Worm (Caenorhabditis elegans) whole organism, young adult: ENCODE data around the gene prde-1.
"Not testable (repeated sequence)": the region's sequence is repeated elsewhere in the genome, so short reads cannot be mapped to it uniquely, and the experiment has no call there.

ENCODE experiments used
- F57A8.1 ChIP-seq: fragments of 200-800 bp; sonication (Bioruptor generic); optimal IDR thresholded peaks from 2 replicates; lab custom pipeline; 2018; ENCODE audit warnings: mild to moderate bottlenecking, missing genetic modification characterization, moderate library complexity, missing compliant biosample characterization
- unc-62 ChIP-seq: fragments of 150-350 bp; optimal IDR thresholded peaks from 2 replicates; lab custom pipeline; 2014; ENCODE audit warnings: missing biosample characterization, missing genetic modification reagents, missing genetic modification characterization

DNA sequence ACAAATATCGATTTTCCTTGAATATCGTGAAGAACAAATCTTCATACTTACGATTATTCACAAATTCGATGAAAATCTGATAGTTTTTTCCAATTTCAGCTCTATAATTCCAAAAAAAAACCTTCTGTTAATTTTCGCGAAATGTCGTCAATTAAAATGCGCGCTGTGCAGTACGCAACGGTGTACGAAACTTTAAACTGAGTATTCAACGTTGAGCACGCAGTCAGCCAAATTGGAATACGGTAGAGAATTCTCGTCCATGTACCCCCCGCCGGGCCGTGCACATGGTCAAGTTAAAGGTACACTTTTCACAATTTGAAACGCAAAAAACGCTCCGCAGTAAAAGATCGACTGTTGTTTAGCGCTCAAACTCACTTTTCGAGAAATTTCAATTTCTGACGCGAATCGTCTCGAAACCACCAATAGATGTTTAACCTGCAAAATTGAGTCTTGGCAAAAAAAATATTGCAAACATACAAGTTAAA, 52.2 kb downstream of the prde-1 start, which contains the start of gene F28F8.7:
- not testable (repeated sequence) for TF ChIP-seq F57A8.1, unc-62 (GFP tag; lab: Kevin White, UChicago)
